Worm (Caenorhabditis elegans) whole organism, mixed stage, embryonic: ENCODE results near the gene lab-2.

Source experiments
- ces-1 ChIP-seq: fragments of 150-350 bp; optimal IDR thresholded peaks from 2 replicates; lab custom pipeline; 2014; ENCODE audit warnings: missing biosample characterization, missing genetic modification reagents, missing genetic modification characterization
- drap-1 ChIP-seq: fragments of 200-800 bp; sonication (Bioruptor generic); optimal IDR thresholded peaks from 3 replicates; lab custom pipeline; 2018; ENCODE audit warnings: mild to moderate bottlenecking, missing genetic modification characterization, missing compliant biosample characterization
- elt-3 ChIP-seq: fragments of 150-350 bp; optimal IDR thresholded peaks from 2 replicates; lab custom pipeline; 2014; ENCODE audit warnings: missing biosample characterization, missing genetic modification characterization
- lin-13 ChIP-seq: fragments of 150-350 bp; optimal IDR thresholded peaks from 2 replicates; lab custom pipeline; 2014; ENCODE audit warnings: missing biosample characterization, missing genetic modification characterization
- nhr-12 ChIP-seq: fragments of 150-350 bp; optimal IDR thresholded peaks from 2 replicates; lab custom pipeline; 2014; ENCODE audit warnings: missing biosample characterization, missing genetic modification characterization
- nhr-237 ChIP-seq: fragments of 150-350 bp; optimal IDR thresholded peaks from 2 replicates; lab custom pipeline; 2014; ENCODE audit warnings: missing biosample characterization, missing genetic modification characterization
- snpc-4 ChIP-seq: fragments of 150-350 bp; optimal IDR thresholded peaks from 2 replicates; lab custom pipeline; 2014; ENCODE audit warnings: missing biosample characterization, missing genetic modification characterization
- unc-39 ChIP-seq: fragments of 150-350 bp; optimal IDR thresholded peaks from 2 replicates; lab custom pipeline; 2014; ENCODE audit warnings: missing biosample characterization, missing genetic modification characterization

ce11 chrIII:7335220-7335619 lies 5.8 kb upstream of the lab-2 start, which contains the start of gene F56C9.10:
- TF ChIP-seq nhr-237 (tag; lab: Kevin White, UChicago) (peak; percentile 48), drap-1 (no peak), unc-39 (tag; lab: Kevin White, UChicago) (no peak), lin-13 (tag; lab: Kevin White, UChicago) (no peak), nhr-12 (tag; lab: Kevin White, UChicago) (no peak), ces-1 (GFP tag; lab: Kevin White, UChicago) (peak; percentile 32), elt-3 (tag; lab: Kevin White, UChicago) (no peak), snpc-4 (tag; lab: Kevin White, UChicago) (no peak)
